Fruit fly (Drosophila melanogaster): ENCODE measurements around the gene Dyro.
A peak's percentile ranks its signal among the peaks of the same experiment; 100 is the strongest.

Dyro gene

DNA sequence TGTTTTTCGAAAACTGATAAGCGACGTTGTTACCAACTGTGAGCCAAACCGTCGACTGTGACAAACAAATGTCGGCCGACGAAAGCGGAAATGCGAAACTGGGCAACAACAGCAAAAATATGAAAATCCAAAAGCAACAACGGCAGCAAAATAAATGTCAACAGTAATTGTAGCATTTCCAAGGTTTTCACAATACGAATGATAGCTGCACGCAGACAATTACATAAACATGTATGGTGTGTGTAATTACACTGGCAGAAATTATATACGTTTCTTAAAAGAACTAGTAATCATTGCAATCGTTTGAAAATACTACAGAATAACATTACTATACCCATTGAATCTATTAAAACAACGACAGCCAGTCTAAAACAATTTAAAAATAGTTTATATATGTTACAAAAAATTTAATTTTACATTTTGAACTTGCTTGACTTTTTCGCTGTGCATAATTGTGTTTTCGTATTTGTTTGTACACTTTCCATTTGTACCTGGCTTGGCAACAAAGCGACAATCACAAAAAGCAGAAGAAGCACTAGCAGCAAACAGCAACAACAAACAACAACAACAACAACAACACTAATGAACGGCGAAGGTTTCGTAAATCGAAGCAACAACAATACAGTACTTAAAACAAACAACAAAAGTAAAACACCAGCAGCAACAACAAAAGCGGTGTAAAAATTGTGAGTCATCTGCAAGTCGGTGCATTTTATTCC, 34.8 kb downstream of the Dyro start (continued):
- TF ChIP-seq fd3F (GFP tag; optimal IDR thresholded peaks at IDR 0.05) (peak; percentile 72), bcd (GFP tag; optimal IDR thresholded peaks at IDR 0.05) (peak; percentile 25), z (GFP tag; IDR thresholded peaks at IDR 0.05) (no peak), slp2 (GFP tag; optimal IDR thresholded peaks at IDR 0.05) (peak; percentile 28), run (tag; optimal IDR thresholded peaks at IDR 0.05) (no peak), CG6175 (GFP tag; IDR thresholded peaks at IDR 0.05) (no peak; the same call in 2 of the 3 replicates), sisA (GFP tag; IDR thresholded peaks at IDR 0.05) (peak; percentile 66), E2f2 (GFP tag; IDR thresholded peaks at IDR 0.05) (peak; percentile 13; the same call in 1 of the 2 replicates), NC2β (GFP tag; optimal IDR thresholded peaks at IDR 0.05) (peak; percentile 15), Atf-2 (GFP tag; optimal IDR thresholded peaks at IDR 0.05) (no peak), Atf6 (GFP tag; IDR thresholded peaks at IDR 0.05) (peak; percentile 79), nau (GFP tag; optimal IDR thresholded peaks at IDR 0.05) (no peak), cas (GFP tag; IDR thresholded peaks at IDR 0.05) (peak; percentile 71; the same call in 1 of the 2 replicates), sim (GFP tag; IDR thresholded peaks at IDR 0.05) (peak; percentile 85), Myb (GFP tag; optimal IDR thresholded peaks at IDR 0.05) (no peak), emc (GFP tag; optimal IDR thresholded peaks at IDR 0.05) (no peak), CG12744 (GFP tag; optimal IDR thresholded peaks at IDR 0.05) (no peak), CG17612 (GFP tag; IDR thresholded peaks at IDR 0.05) (peak; percentile 23; the same call in 1 of the 2 replicates), Optix (GFP tag; IDR thresholded peaks at IDR 0.05) (no peak), org-1 (GFP tag; optimal IDR thresholded peaks at IDR 0.05) (peak; percentile 4), seq (GFP tag; IDR thresholded peaks at IDR 0.05) (peak; percentile 15), CG18476 (GFP tag; optimal IDR thresholded peaks at IDR 0.05) (peak; percentile 62), Sry-δ (GFP tag; optimal IDR thresholded peaks at IDR 0.05) (no peak), ato (GFP tag; IDR thresholded peaks at IDR 0.05; ENCODE audit: partially characterized antibody) (no peak), ac (GFP tag; optimal IDR thresholded peaks at IDR 0.05) (peak; percentile 59), CG11695 (GFP tag; IDR thresholded peaks at IDR 0.05) (peak; percentile 82), sens (GFP tag) (peak; percentile 86), pnt (GFP tag; optimal IDR thresholded peaks at IDR 0.05) (no peak), dmrt11E (tag; optimal IDR thresholded peaks at IDR 0.05) (peak; percentile 83), CG12391 (tag; optimal IDR thresholded peaks at IDR 0.05) (peak; percentile 63), Poxn (GFP tag; IDR thresholded peaks at IDR 0.05) (no peak), CG8290 (GFP tag; optimal IDR thresholded peaks at IDR 0.05) (peak; percentile 16), CG8290 (tag; optimal IDR thresholded peaks at IDR 0.05) (peak in 1 of 2 experiments; percentile 40), p53 (GFP tag; optimal IDR thresholded peaks at IDR 0.05) (no peak), CG3163 (GFP tag; optimal IDR thresholded peaks at IDR 0.05) (no peak), chn (GFP tag; optimal IDR thresholded peaks at IDR 0.05) (peak; percentile 34), Opbp (GFP tag; IDR thresholded peaks at IDR 0.05; ENCODE audit: partially characterized antibody) (no peak), CG8765 (GFP tag; IDR thresholded peaks at IDR 0.05) (peak; percentile 61; the same call in 1 of the 2 replicates), CG12769 (tag; optimal IDR thresholded peaks at IDR 0.05) (peak; percentile 51), Fer1 (GFP tag; optimal IDR thresholded peaks at IDR 0.05) (no peak), pum (GFP tag; optimal IDR thresholded peaks at IDR 0.05) (peak; percentile 36), CG7786 (GFP tag; optimal IDR thresholded peaks at IDR 0.05) (peak; percentile 36), Mes4 (GFP tag; optimal IDR thresholded peaks at IDR 0.05) (no peak), tna (GFP tag; IDR thresholded peaks at IDR 0.05; ENCODE audit: partially characterized antibody) (no peak), Xrp1 (GFP tag; IDR thresholded peaks at IDR 0.05) (peak; percentile 86), ci (GFP tag; IDR thresholded peaks at IDR 0.05) (peak; percentile 88), vfl (GFP tag; optimal IDR thresholded peaks at IDR 0.05) (no peak), CG7357 (GFP tag; IDR thresholded peaks at IDR 0.05) (peak; percentile 68), Ssrp (tag; optimal IDR thresholded peaks at IDR 0.05) (peak; percentile 71), TFAM (GFP tag; optimal IDR thresholded peaks at IDR 0.05) (no peak), da (GFP tag; optimal IDR thresholded peaks at IDR 0.05) (no peak), schlank (tag; optimal IDR thresholded peaks at IDR 0.05) (no peak)

Data from whole organism, embryonic.